Fruit fly (Drosophila melanogaster): ENCODE measurements around the gene CG6333.

Gene CG6333

DNA sequence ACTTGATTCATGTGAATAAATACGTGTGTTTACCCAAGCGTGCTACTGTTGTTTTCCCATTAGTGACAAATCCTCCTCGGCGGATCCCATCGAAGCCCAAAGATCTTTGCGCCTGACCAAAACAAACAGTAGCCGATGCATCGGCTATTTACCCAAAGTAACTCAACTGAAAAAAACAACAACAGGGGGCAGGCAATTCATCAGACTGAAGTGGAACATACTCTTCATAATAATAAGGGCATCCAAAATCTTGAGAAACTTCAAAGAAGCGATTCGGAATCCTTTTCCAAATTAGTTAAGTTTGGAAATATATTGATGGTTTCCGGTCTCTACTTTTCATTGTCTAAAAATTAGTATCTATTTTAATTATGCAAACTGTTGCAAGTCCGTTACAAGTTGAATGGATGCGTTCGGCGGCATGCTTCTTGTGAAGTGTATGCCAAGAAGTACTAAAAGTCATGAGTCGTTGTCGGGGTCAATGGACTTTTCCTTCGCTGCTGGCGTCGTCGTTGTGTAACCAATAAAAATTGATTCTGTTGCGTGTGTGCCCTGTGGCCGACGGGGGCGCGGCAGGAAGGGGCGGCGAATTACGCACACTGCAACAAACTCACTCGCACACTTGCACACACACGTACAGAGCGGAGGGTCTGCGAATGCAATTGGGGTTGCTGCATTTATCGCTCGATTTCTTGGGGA is 9.4 kb upstream of the CG6333 start (continued):
- TF ChIP-seq CG6689 (GFP tag; IDR thresholded peaks at IDR 0.05): 0 out of 2 replicates have a peak, but pooled peaks have one; percentile 32
- TF ChIP-seq MTF-1 (GFP tag; optimal IDR thresholded peaks at IDR 0.05; ENCODE audit: borderline replicate concordance): no peak
- peak; percentile 52 for TF ChIP-seq CG12391 (tag; optimal IDR thresholded peaks at IDR 0.05)
- no peak for TF ChIP-seq cato (GFP tag; optimal IDR thresholded peaks at IDR 0.05; ENCODE audit: borderline replicate concordance)
- no peak for TF ChIP-seq B-H1 (GFP tag; IDR thresholded peaks at IDR 0.05)
- no peak for TF ChIP-seq en (GFP tag; optimal IDR thresholded peaks at IDR 0.05)
- TF ChIP-seq CG13775 (GFP tag; optimal IDR thresholded peaks at IDR 0.05): no peak
- no peak for TF ChIP-seq trh (GFP tag; optimal IDR thresholded peaks at IDR 0.05)
- TF ChIP-seq CG18011 (GFP tag; optimal IDR thresholded peaks at IDR 0.05): no peak
- peak; percentile 17 for TF ChIP-seq CG17385 (GFP tag; optimal IDR thresholded peaks at IDR 0.05)
- peak; percentile 28 for TF ChIP-seq sqz (GFP tag; optimal IDR thresholded peaks at IDR 0.05)
- no peak for TF ChIP-seq cad (GFP tag; optimal IDR thresholded peaks at IDR 0.05)
- no peak for TF ChIP-seq CG10147 (GFP tag; optimal IDR thresholded peaks at IDR 0.05)
- no peak for TF ChIP-seq Optix (GFP tag; IDR thresholded peaks at IDR 0.05)
- no peak for TF ChIP-seq salm (tag; optimal IDR thresholded peaks at IDR 0.05)
- no peak for TF ChIP-seq tin (GFP tag; optimal IDR thresholded peaks at IDR 0.05)
- TF ChIP-seq Kr (GFP tag; optimal IDR thresholded peaks at IDR 0.05): no peak
- peak; percentile 25 for TF ChIP-seq lbe (GFP tag; optimal IDR thresholded peaks at IDR 0.05)
- peak; percentile 45 for TF ChIP-seq CG2678 (tag; optimal IDR thresholded peaks at IDR 0.05)
- no peak for TF ChIP-seq CG13287 (GFP tag; IDR thresholded peaks at IDR 0.05; ENCODE audit: partially characterized antibody)
- TF ChIP-seq CG2712 (tag; optimal IDR thresholded peaks at IDR 0.05): peak; percentile 70
- TF ChIP-seq CG10209 (GFP tag; optimal IDR thresholded peaks at IDR 0.05): peak; percentile 9
- no peak for TF ChIP-seq pan (optimal IDR thresholded peaks at IDR 0.05)
- TF ChIP-seq pan (GFP tag; optimal IDR thresholded peaks at IDR 0.05 in 1 of 2, IDR thresholded peaks at IDR 0.05 in 1 of 2): no peak
- peak; percentile 13 for TF ChIP-seq Side (GFP tag; optimal IDR thresholded peaks at IDR 0.05)
- no peak for TF ChIP-seq Lhr (GFP tag; optimal IDR thresholded peaks at IDR 0.05)
- TF ChIP-seq CG7987 (GFP tag; optimal IDR thresholded peaks at IDR 0.05): no peak
- TF ChIP-seq gsb (GFP tag; IDR thresholded peaks at IDR 0.05): no peak
- TF ChIP-seq jumu (GFP tag; optimal IDR thresholded peaks at IDR 0.05): no peak
- TF ChIP-seq CG3163 (GFP tag; optimal IDR thresholded peaks at IDR 0.05): no peak
- peak; percentile 57 for TF ChIP-seq gcm (GFP tag; optimal IDR thresholded peaks at IDR 0.05)
- no peak for TF ChIP-seq Antp (GFP tag; optimal IDR thresholded peaks at IDR 0.05)
- no peak for TF ChIP-seq chm (GFP tag; IDR thresholded peaks at IDR 0.05)
- no peak for TF ChIP-seq CrebB (tag; optimal IDR thresholded peaks at IDR 0.05)
- TF ChIP-seq Hr3 (GFP tag; optimal IDR thresholded peaks at IDR 0.05): peak; percentile 18
- no peak for TF ChIP-seq ap (GFP tag; IDR thresholded peaks at IDR 0.05)
- TF ChIP-seq ara (GFP tag; IDR thresholded peaks at IDR 0.05): peak; percentile 37; the same call in 1 of the 2 replicates
- no peak for TF ChIP-seq CG8359 (GFP tag; optimal IDR thresholded peaks at IDR 0.05; ENCODE audit: borderline replicate concordance)
- no peak for TF ChIP-seq bcd (GFP tag; optimal IDR thresholded peaks at IDR 0.05)
- TF ChIP-seq Hr51 (GFP tag; optimal IDR thresholded peaks at IDR 0.05): peak in 1 of 2 experiments; percentile 16
- no peak for TF ChIP-seq CG11723 (GFP tag; optimal IDR thresholded peaks at IDR 0.05)
- no peak for TF ChIP-seq eyg (GFP tag; optimal IDR thresholded peaks at IDR 0.05)
- no peak for TF ChIP-seq slou (GFP tag; optimal IDR thresholded peaks at IDR 0.05)
- TF ChIP-seq CG8944 (GFP tag; optimal IDR thresholded peaks at IDR 0.05): no peak
- TF ChIP-seq CG11085 (GFP tag; IDR thresholded peaks at IDR 0.05): no peak
- TF ChIP-seq CG9932 (GFP tag; IDR thresholded peaks at IDR 0.05): no peak
- no peak for TF ChIP-seq HmgZ (tag; optimal IDR thresholded peaks at IDR 0.05)
- no peak for TF ChIP-seq Jarid2 (GFP tag; optimal IDR thresholded peaks at IDR 0.05)
- no peak for TF ChIP-seq MESR4 (GFP tag; optimal IDR thresholded peaks at IDR 0.05)
- TF ChIP-seq Abd-B (GFP tag; optimal IDR thresholded peaks at IDR 0.05): peak; percentile 42

All from whole organism, embryonic.